Worm (Caenorhabditis elegans): ENCODE measurements around the gene Y37H2A.13.

Y37H2A.13 gene

ce11 chrV:18142549-18142948, at the start of gene Y37H2A.13:
TSS of gene Y37H2A.13 (plus strand) at chrV:18142849.
- no peak for TF ChIP-seq ama-1 (optimal IDR thresholded peaks at IDR 0.05)
- TF ChIP-seq nhr-77 (tag; optimal IDR thresholded peaks at IDR 0.05) = no peak
- no peak for TF ChIP-seq nhr-10 (tag; optimal IDR thresholded peaks at IDR 0.05)
- TF ChIP-seq dmd-4 (tag; optimal IDR thresholded peaks at IDR 0.05) = no peak
- no peak for TF ChIP-seq mab-5 (tag; optimal IDR thresholded peaks at IDR 0.05)
- no peak for TF ChIP-seq nhr-129 (tag; optimal IDR thresholded peaks at IDR 0.05)
- TF ChIP-seq nhr-6 (tag; optimal IDR thresholded peaks at IDR 0.05) = no peak
- TF ChIP-seq zag-1 (tag; optimal IDR thresholded peaks at IDR 0.05) = no peak
- TF ChIP-seq skn-1 (tag; optimal IDR thresholded peaks at IDR 0.05) = no peak
- TF ChIP-seq nhr-23 (tag; optimal IDR thresholded peaks at IDR 0.05) = no peak
- TF ChIP-seq sma-3 (GFP tag; optimal IDR thresholded peaks at IDR 0.05) = no peak
- no peak for TF ChIP-seq aly-2 (tag; optimal IDR thresholded peaks at IDR 0.05)
- TF ChIP-seq unc-55 (GFP tag; optimal IDR thresholded peaks at IDR 0.05) = no peak
- TF ChIP-seq elt-3 (tag; optimal IDR thresholded peaks at IDR 0.05) = no peak
- TF ChIP-seq ztf-1 (GFP tag; conservative IDR thresholded peaks at IDR 0.05) = no peak

- TF ChIP-seq gmeb-1 (tag; optimal IDR thresholded peaks at IDR 0.05) = no peak
- no peak for TF ChIP-seq ama-1 (optimal IDR thresholded peaks at IDR 0.05)
- TF ChIP-seq blmp-1 (tag; optimal IDR thresholded peaks at IDR 0.05; ENCODE audit: insufficient read depth) = no peak
- TF ChIP-seq elt-3 (tag; optimal IDR thresholded peaks at IDR 0.05) = no peak
- no peak for TF ChIP-seq mab-5 (tag; optimal IDR thresholded peaks at IDR 0.05)
- TF ChIP-seq ceh-82 (tag; optimal IDR thresholded peaks at IDR 0.05) = no peak
- no peak for TF ChIP-seq lin-11 (tag; optimal IDR thresholded peaks at IDR 0.05)
- no peak for TF ChIP-seq skn-1 (tag; optimal IDR thresholded peaks at IDR 0.05)
- no peak for TF ChIP-seq lin-13 (GFP tag; optimal IDR thresholded peaks at IDR 0.05)
- no peak for TF ChIP-seq alr-1 (tag; optimal IDR thresholded peaks at IDR 0.05)
- TF ChIP-seq nhr-129 (tag; optimal IDR thresholded peaks at IDR 0.05) = no peak
- TF ChIP-seq unc-62 (GFP tag; optimal IDR thresholded peaks at IDR 0.05) = no peak
- TF ChIP-seq nhr-23 (tag; optimal IDR thresholded peaks at IDR 0.05) = no peak
- no peak for TF ChIP-seq sma-9 (GFP tag; optimal IDR thresholded peaks at IDR 0.05)
- TF ChIP-seq sma-9 (tag; optimal IDR thresholded peaks at IDR 0.05) = no peak
- no peak for TF ChIP-seq ztf-4 (tag; optimal IDR thresholded peaks at IDR 0.05)
- TF ChIP-seq mbf-1 (tag; optimal IDR thresholded peaks at IDR 0.05) = no peak
- TF ChIP-seq aly-2 (tag; optimal IDR thresholded peaks at IDR 0.05) = no peak
Observed at ce11 chrV:18093941-18094340, 48.7 kb upstream of the Y37H2A.13 start.

ce11 chrV:18098387-18098786, 44.3 kb upstream of the Y37H2A.13 start, which contains the start of gene par-4:
TSS of gene par-4 (plus strand) at chrV:18098687.
- no peak for TF ChIP-seq dmd-4 (tag; optimal IDR thresholded peaks at IDR 0.05)
- no peak for TF ChIP-seq peb-1 (tag; optimal IDR thresholded peaks at IDR 0.05)
- TF ChIP-seq nhr-25 (tag; optimal IDR thresholded peaks at IDR 0.05) = no peak
- TF ChIP-seq lin-13 (GFP tag; optimal IDR thresholded peaks at IDR 0.05) = no peak

- no peak for TF ChIP-seq nhr-23 (tag; optimal IDR thresholded peaks at IDR 0.05)
- no peak for TF ChIP-seq sem-4 (tag; optimal IDR thresholded peaks at IDR 0.05)
- TF ChIP-seq nhr-6 (tag; optimal IDR thresholded peaks at IDR 0.05) = no peak
- no peak for TF ChIP-seq blmp-1 (tag; optimal IDR thresholded peaks at IDR 0.05; ENCODE audit: insufficient read depth)
- TF ChIP-seq unc-39 (tag; optimal IDR thresholded peaks at IDR 0.05) = no peak
- TF ChIP-seq skn-1 (tag; optimal IDR thresholded peaks at IDR 0.05) = no peak
- no peak for TF ChIP-seq zag-1 (tag; optimal IDR thresholded peaks at IDR 0.05)
- TF ChIP-seq mab-5 (tag; optimal IDR thresholded peaks at IDR 0.05) = no peak
- TF ChIP-seq ceh-16 (tag; optimal IDR thresholded peaks at IDR 0.05) = no peak
- no peak for TF ChIP-seq dmd-4 (tag; optimal IDR thresholded peaks at IDR 0.05)
- TF ChIP-seq unc-55 (GFP tag; optimal IDR thresholded peaks at IDR 0.05) = no peak
- no peak for TF ChIP-seq ztf-11 (tag; optimal IDR thresholded peaks at IDR 0.05)
- TF ChIP-seq ztf-1 (GFP tag; conservative IDR thresholded peaks at IDR 0.05) = no peak
- no peak for TF ChIP-seq egl-27 (tag; optimal IDR thresholded peaks at IDR 0.05)
- no peak for TF ChIP-seq nhr-77 (tag; optimal IDR thresholded peaks at IDR 0.05)
- no peak for TF ChIP-seq Y55F3AM.14 (GFP tag; optimal IDR thresholded peaks at IDR 0.05)
- no peak for TF ChIP-seq aly-2 (tag; optimal IDR thresholded peaks at IDR 0.05)
- no peak for TF ChIP-seq alr-1 (tag; optimal IDR thresholded peaks at IDR 0.05)
- no peak for TF ChIP-seq peb-1 (tag; optimal IDR thresholded peaks at IDR 0.05)
Observed at ce11 chrV:18106055-18106454, 36.6 kb upstream of the Y37H2A.13 start.

- no peak for TF ChIP-seq nhr-10 (tag; optimal IDR thresholded peaks at IDR 0.05)
- no peak for TF ChIP-seq unc-39 (tag; optimal IDR thresholded peaks at IDR 0.05)
- TF ChIP-seq nhr-129 (tag; optimal IDR thresholded peaks at IDR 0.05) = no peak
- no peak for TF ChIP-seq nhr-12 (tag; optimal IDR thresholded peaks at IDR 0.05)
- no peak for TF ChIP-seq zag-1 (tag; optimal IDR thresholded peaks at IDR 0.05)
- no peak for TF ChIP-seq lin-39 (tag; optimal IDR thresholded peaks at IDR 0.05)
- no peak for TF ChIP-seq unc-62 (GFP tag; optimal IDR thresholded peaks at IDR 0.05)
- TF ChIP-seq mdl-1 (tag; optimal IDR thresholded peaks at IDR 0.05) = no peak
- TF ChIP-seq gmeb-1 (tag; optimal IDR thresholded peaks at IDR 0.05) = no peak
- TF ChIP-seq nhr-23 (tag; optimal IDR thresholded peaks at IDR 0.05) = no peak
- no peak for TF ChIP-seq ceh-16 (tag; optimal IDR thresholded peaks at IDR 0.05)
- no peak for TF ChIP-seq F13H6.1 (tag; optimal IDR thresholded peaks at IDR 0.05)
- no peak for TF ChIP-seq nhr-237 (tag; optimal IDR thresholded peaks at IDR 0.05)
- no peak for TF ChIP-seq aly-2 (tag; optimal IDR thresholded peaks at IDR 0.05)
- TF ChIP-seq sma-9 (GFP tag; optimal IDR thresholded peaks at IDR 0.05) = no peak
- no peak for TF ChIP-seq sma-9 (tag; optimal IDR thresholded peaks at IDR 0.05)
- TF ChIP-seq elt-3 (tag; optimal IDR thresholded peaks at IDR 0.05) = no peak
- no peak for TF ChIP-seq blmp-1 (tag; optimal IDR thresholded peaks at IDR 0.05; ENCODE audit: insufficient read depth)
- TF ChIP-seq mbf-1 (tag; optimal IDR thresholded peaks at IDR 0.05) = no peak
Observed at ce11 chrV:18107969-18108368, 34.7 kb upstream of the Y37H2A.13 start, which contains the start of gene Y37H2A.1. TSS of gene Y37H2A.1 (plus strand) at chrV:18108269.
